Worm (Caenorhabditis elegans) whole organism, young adult: ENCODE results near the gene T11F9.22.

Source experiments
- C06A6.2 ChIP-seq: fragments of 200-800 bp; sonication (Bioruptor generic); conservative IDR thresholded peaks from 2 replicates; pipeline ENCODE4 v1.3.6; 2022; ENCODE audit warnings: missing genetic modification characterization, missing compliant biosample characterization
- F22D6.2 ChIP-seq: sonication (generic microtip); optimal IDR thresholded peaks from 2 replicates; lab custom pipeline; 2016; ENCODE audit warnings: mild to moderate bottlenecking, missing genetic modification characterization, missing compliant biosample characterization
- F23B12.7 ChIP-seq: sonication (generic microtip); optimal IDR thresholded peaks from 2 replicates; lab custom pipeline; 2017; ENCODE audit warnings: missing genetic modification characterization, mild to moderate bottlenecking, missing compliant biosample characterization, antibody characterized with exemption, moderate library complexity; ENCODE audit not compliant: insufficient read depth
- F55B11.4 ChIP-seq: sonication (generic microtip); optimal IDR thresholded peaks from 2 replicates; lab custom pipeline; 2016; ENCODE audit warnings: missing compliant biosample characterization, missing genetic modification characterization, borderline replicate concordance; ENCODE audit not compliant: insufficient read depth
- F57C9.4 ChIP-seq: sonication (generic microtip); optimal IDR thresholded peaks from 2 replicates; lab custom pipeline; 2017; ENCODE audit warnings: mild to moderate bottlenecking, missing genetic modification characterization, missing compliant biosample characterization
- K12H6.12 ChIP-seq: fragments of 200-800 bp; sonication (Bioruptor generic); optimal IDR thresholded peaks from 2 replicates; lab custom pipeline; 2018; ENCODE audit warnings: mild to moderate bottlenecking, missing genetic modification characterization, missing compliant biosample characterization
- T07F8.4 ChIP-seq: sonication (generic microtip); optimal IDR thresholded peaks from 2 replicates; lab custom pipeline; 2016; ENCODE audit warnings: mild to moderate bottlenecking, missing genetic modification characterization, moderate library complexity, missing compliant biosample characterization
- Y53F4B.3 ChIP-seq: fragments of 200-800 bp; sonication (Bioruptor generic); IDR thresholded peaks from 2 replicates; pipeline ENCODE4 v1.3.6; 2022; ENCODE audit warnings: missing genetic modification reagents, missing genetic modification characterization, missing compliant biosample characterization
- aptf-2 ChIP-seq: fragments of 200-800 bp; sonication (Bioruptor generic); conservative IDR thresholded peaks from 2 replicates; pipeline ENCODE4 v1.3.6; 2022; ENCODE audit warnings: missing genetic modification reagents, missing genetic modification characterization, missing compliant biosample characterization
- bed-1 ChIP-seq: fragments of 200-800 bp; sonication (Bioruptor generic); IDR thresholded peaks from 2 replicates; pipeline ENCODE4 v1.3.6; 2022; ENCODE audit warnings: missing genetic modification reagents, missing genetic modification characterization, missing compliant biosample characterization
- ceh-40 ChIP-seq: fragments of 200-800 bp; sonication (Bioruptor generic); IDR thresholded peaks from 2 replicates; pipeline ENCODE4 v1.3.6; 2022; ENCODE audit warnings: missing genetic modification characterization, missing compliant biosample characterization
- ceh-79 ChIP-seq: sonication (generic microtip); optimal IDR thresholded peaks from 2 replicates; lab custom pipeline; 2017; ENCODE audit warnings: mild to moderate bottlenecking, missing genetic modification characterization, missing compliant biosample characterization
- efl-1 ChIP-seq: fragments of 150-350 bp; optimal IDR thresholded peaks from 2 replicates; lab custom pipeline; 2014; ENCODE audit warnings: missing biosample characterization, missing genetic modification reagents, missing genetic modification characterization
- egrh-3 ChIP-seq: fragments of 200-800 bp; sonication (Bioruptor generic); IDR thresholded peaks from 2 replicates; pipeline ENCODE4 v1.3.6; 2022; ENCODE audit warnings: missing genetic modification reagents, missing genetic modification characterization, missing compliant biosample characterization
- ekl-4 ChIP-seq: fragments of 200-800 bp; sonication (Bioruptor generic); IDR thresholded peaks from 2 replicates; pipeline ENCODE4 v1.3.6; 2022; ENCODE audit warnings: missing genetic modification reagents, missing genetic modification characterization, missing compliant biosample characterization
- him-1 ChIP-seq: sonication (generic microtip); optimal IDR thresholded peaks from 2 replicates; lab custom pipeline; 2016; ENCODE audit warnings: missing genotype, missing genetic modification reagents, missing genetic modification characterization, missing compliant biosample characterization
- hlh-12 ChIP-seq: sonication (generic microtip); optimal IDR thresholded peaks from 2 replicates; lab custom pipeline; 2016; ENCODE audit warnings: missing genetic modification characterization, missing compliant biosample characterization
- hmg-1.2 ChIP-seq: fragments of 200-800 bp; sonication (Bioruptor generic); IDR thresholded peaks from 2 replicates; pipeline ENCODE4 v1.3.6; 2022; ENCODE audit warnings: missing genetic modification reagents, missing genetic modification characterization, missing compliant biosample characterization
- hmg-20 ChIP-seq: fragments of 200-800 bp; sonication (Bioruptor generic); IDR thresholded peaks from 2 replicates; pipeline ENCODE4 v1.3.6; 2022; ENCODE audit warnings: missing genetic modification reagents, missing genetic modification characterization, missing compliant biosample characterization
- let-526 ChIP-seq: fragments of 200-800 bp; sonication (Bioruptor generic); IDR thresholded peaks from 2 replicates; pipeline ENCODE4 v1.3.6; 2022; ENCODE audit warnings: missing genetic modification reagents, missing genetic modification characterization, missing compliant biosample characterization
- let-607 ChIP-seq, 2 experiments: fragments of 200-800 bp in 1 of 2; sonication (Bioruptor generic) in 1 of 2; sonication (generic microtip) in 1 of 2; optimal IDR thresholded peaks; 2 replicates each; lab custom pipeline; 2016 to 2018; ENCODE audit warnings: mild to moderate bottlenecking in 2 of 2, missing compliant biosample characterization in 2 of 2, missing genetic modification characterization in 2 of 2, moderate library complexity in 2 of 2, missing genotype in 1 of 2
- lin-26 ChIP-seq: fragments of 200-800 bp; sonication (Bioruptor generic); IDR thresholded peaks from 2 replicates; pipeline ENCODE4 v1.3.6; 2022; ENCODE audit warnings: missing genetic modification reagents, missing genetic modification characterization, missing compliant biosample characterization
- mxl-1 ChIP-seq: sonication (generic microtip); optimal IDR thresholded peaks from 2 replicates; lab custom pipeline; 2016; ENCODE audit warnings: missing genetic modification characterization, missing compliant biosample characterization
- nfyb-1 ChIP-seq: fragments of 200-800 bp; sonication (Bioruptor generic); IDR thresholded peaks from 2 replicates; pipeline ENCODE4 v1.3.6; 2022; ENCODE audit warnings: missing genetic modification reagents, missing genetic modification characterization, missing compliant biosample characterization
- nhr-120 ChIP-seq: fragments of 200-800 bp; sonication (Bioruptor generic); IDR thresholded peaks from 2 replicates; pipeline ENCODE4 v1.3.6; 2022; ENCODE audit warnings: missing genetic modification characterization, missing compliant biosample characterization
- nhr-90 ChIP-seq: sonication (generic microtip); optimal IDR thresholded peaks from 2 replicates; lab custom pipeline; 2016; ENCODE audit warnings: missing genotype, mild to moderate bottlenecking, missing genetic modification characterization, missing compliant biosample characterization
- rcor-1 ChIP-seq: fragments of 200-800 bp; sonication (Bioruptor generic); IDR thresholded peaks from 2 replicates; pipeline ENCODE4 v1.3.6; 2022; ENCODE audit warnings: missing genetic modification reagents, missing genetic modification characterization, missing compliant biosample characterization
- snpc-1.3 ChIP-seq: sonication (generic microtip); optimal IDR thresholded peaks from 2 replicates; lab custom pipeline; 2017; ENCODE audit warnings: missing genetic modification characterization, mild to moderate bottlenecking, missing compliant biosample characterization, antibody characterized with exemption, moderate library complexity, missing genotype, missing genetic modification reagents; ENCODE audit not compliant: insufficient read depth
- somi-1 ChIP-seq: fragments of 200-800 bp; sonication (Bioruptor generic); optimal IDR thresholded peaks from 2 replicates; lab custom pipeline; 2018; ENCODE audit warnings: mild to moderate bottlenecking, missing genetic modification characterization, missing compliant biosample characterization
- tbx-9 ChIP-seq: sonication (generic microtip); optimal IDR thresholded peaks from 2 replicates; lab custom pipeline; 2016; ENCODE audit warnings: borderline replicate concordance, missing genetic modification characterization, inconsistent platforms, missing compliant biosample characterization
- tlf-1 ChIP-seq: fragments of 200-800 bp; sonication (Bioruptor generic); optimal IDR thresholded peaks from 2 replicates; lab custom pipeline; 2018; ENCODE audit warnings: mild to moderate bottlenecking, missing genetic modification characterization, missing compliant biosample characterization
- unc-62 ChIP-seq: fragments of 150-350 bp; optimal IDR thresholded peaks from 2 replicates; lab custom pipeline; 2014; ENCODE audit warnings: missing biosample characterization, missing genetic modification reagents, missing genetic modification characterization
- zfh-2 ChIP-seq: fragments of 200-800 bp; sonication (Bioruptor generic); conservative IDR thresholded peaks from 2 replicates; pipeline ENCODE4 v1.3.6; 2022; ENCODE audit warnings: missing genetic modification reagents, missing genetic modification characterization, missing compliant biosample characterization
- zim-3 ChIP-seq: sonication (generic microtip); optimal IDR thresholded peaks from 2 replicates; lab custom pipeline; 2017; ENCODE audit warnings: mild to moderate bottlenecking, missing genetic modification characterization, moderate library complexity, missing compliant biosample characterization
- ztf-22 ChIP-seq: fragments of 200-800 bp; sonication (Bioruptor generic); optimal IDR thresholded peaks from 2 replicates; lab custom pipeline; 2018; ENCODE audit warnings: mild to moderate bottlenecking, missing genetic modification characterization, moderate library complexity, missing compliant biosample characterization

Gene T11F9.22

ce11 chrV:11446297-11446696 is 33.2 kb upstream of the T11F9.22 start, which contains the start of gene mig-17:
mig-17 (plus strand) TSS chrV:11446685.
- TF ChIP-seq zim-3 (tag; lab: Kevin White, UChicago) (no peak), rcor-1 (GFP tag; lab: Robert Waterston, UW) (no peak), let-607 (tag; optimal IDR thresholded peaks at IDR 0.05; lab: Kevin White, UChicago) (no peak), ekl-4 (GFP tag; lab: Robert Waterston, UW) (no peak), unc-62 (GFP tag; lab: Kevin White, UChicago) (no peak), let-526 (GFP tag; lab: Robert Waterston, UW) (no peak), hmg-20 (GFP tag; lab: Robert Waterston, UW) (no peak), bed-1 (GFP tag; lab: Robert Waterston, UW) (no peak)

ce11 chrV:11449404-11449803 is 30.1 kb upstream of the T11F9.22 start:
- peak; percentile 81 for TF ChIP-seq egrh-3 (GFP tag; lab: Robert Waterston, UW)
- no peak for TF ChIP-seq hlh-12 (tag; lab: Kevin White, UChicago)
- TF ChIP-seq zfh-2 (GFP tag; lab: Robert Waterston, UW): peak; percentile 93

ce11 chrV:11450257-11450656 is 29.2 kb upstream of the T11F9.22 start, which contains the start of gene col-156:
col-156 (minus strand) TSS chrV:11450357.
- TF ChIP-seq ztf-22 (GFP tag; lab: Kevin White, UChicago) (no peak), nfyb-1 (no peak), F55B11.4 (no peak), F23B12.7 (tag; lab: Kevin White, UChicago) (no peak), T07F8.4 (no peak), efl-1 (GFP tag; lab: Kevin White, UChicago) (no peak), Y53F4B.3 (GFP tag; lab: Robert Waterston, UW) (no peak), egrh-3 (GFP tag; lab: Robert Waterston, UW) (no peak), C06A6.2 (GFP tag; lab: Robert Waterston, UW) (no peak), ceh-79 (tag; lab: Kevin White, UChicago) (no peak), somi-1 (no peak), him-1 (tag; lab: Kevin White, UChicago) (no peak), F22D6.2 (tag; lab: Kevin White, UChicago) (no peak), tlf-1 (GFP tag; lab: Kevin White, UChicago) (no peak), lin-26 (no peak), snpc-1.3 (tag; lab: Kevin White, UChicago) (no peak)
- TF ChIP-seq, all 124 proteins: peak for 0

DNA sequence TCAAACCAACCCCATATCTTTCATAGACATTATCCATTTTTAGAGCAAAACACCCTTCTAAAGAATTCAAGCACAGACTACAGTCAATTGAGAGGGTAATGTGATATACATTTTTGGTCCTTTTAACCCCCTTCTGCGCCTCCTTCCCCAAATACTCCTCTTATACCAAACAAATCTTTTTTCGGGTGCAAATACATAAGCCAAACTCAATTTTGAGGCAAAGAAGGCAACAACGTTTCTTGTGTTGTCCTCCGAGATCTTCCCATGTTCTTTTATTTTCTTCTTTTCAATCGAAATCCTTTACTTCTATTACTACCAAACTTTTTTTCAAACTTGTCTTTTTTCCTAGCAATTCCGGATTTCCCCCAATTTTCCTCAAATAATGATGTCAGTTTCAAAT is 24.6 kb upstream of the T11F9.22 start:
- no peak for TF ChIP-seq tbx-9
- TF ChIP-seq ceh-40: no peak
- no peak for TF ChIP-seq K12H6.12 (tag; lab: Kevin White, UChicago)
- TF ChIP-seq aptf-2 (GFP tag; lab: Robert Waterston, UW): no peak
- TF ChIP-seq hmg-1.2: no peak
- TF ChIP-seq lin-26: no peak
- TF ChIP-seq nhr-90: no peak
- TF ChIP-seq mxl-1 (tag; lab: Kevin White, UChicago): no peak
- no peak for TF ChIP-seq F57C9.4
- TF ChIP-seq nhr-120 (GFP tag; lab: Robert Waterston, UW): no peak
- TF ChIP-seq, all 124 proteins: peak for 0
